Worm (Caenorhabditis elegans) whole organism, L4 larva: ENCODE measurements around the gene parg-1.

Experiments
- daf-12 ChIP-seq: fragments of 150-350 bp; optimal IDR thresholded peaks from 2 replicates; lab custom pipeline; 2014; ENCODE audit warnings: missing biosample characterization, missing genetic modification reagents, missing genetic modification characterization
- egl-27 ChIP-seq: sonication (generic microtip); optimal IDR thresholded peaks from 3 replicates; lab custom pipeline; 2017; ENCODE audit warnings: missing biosample characterization, missing genetic modification reagents, missing genetic modification characterization
- hif-1 ChIP-seq, 2 experiments: sonication (generic microtip); optimal IDR thresholded peaks; 2 replicates each; lab custom pipeline; 2016 to 2017; ENCODE audit warnings: missing compliant biosample characterization in 2 of 2, missing genetic modification characterization in 2 of 2, missing genetic modification reagents in 2 of 2, missing genotype in 2 of 2, mild to moderate bottlenecking in 1 of 2
- nhr-11 ChIP-seq: fragments of 150-350 bp; optimal IDR thresholded peaks from 2 replicates; lab custom pipeline; 2014; ENCODE audit warnings: missing biosample characterization, missing genetic modification characterization
- skn-1 ChIP-seq: fragments of 150-350 bp; optimal IDR thresholded peaks from 2 replicates; lab custom pipeline; 2014; ENCODE audit warnings: missing biosample characterization, missing genetic modification characterization
- unc-39 ChIP-seq: sonication (generic microtip); optimal IDR thresholded peaks from 2 replicates; lab custom pipeline; 2017; ENCODE audit warnings: missing biosample characterization, missing genetic modification characterization
- unc-62 ChIP-seq, 3 experiments: fragments of 150-350 bp in 1 of 3; sonication (generic microtip); optimal IDR thresholded peaks in 2 of 3; peaks in 1 of 3; 1 replicate in 1 of 3; 2 replicates in 2 of 3; lab custom pipeline; 2014 to 2017; ENCODE audit warnings: missing biosample characterization in 3 of 3, missing genetic modification characterization in 3 of 3, missing genetic modification reagents in 3 of 3, missing genotype in 1 of 3

DNA sequence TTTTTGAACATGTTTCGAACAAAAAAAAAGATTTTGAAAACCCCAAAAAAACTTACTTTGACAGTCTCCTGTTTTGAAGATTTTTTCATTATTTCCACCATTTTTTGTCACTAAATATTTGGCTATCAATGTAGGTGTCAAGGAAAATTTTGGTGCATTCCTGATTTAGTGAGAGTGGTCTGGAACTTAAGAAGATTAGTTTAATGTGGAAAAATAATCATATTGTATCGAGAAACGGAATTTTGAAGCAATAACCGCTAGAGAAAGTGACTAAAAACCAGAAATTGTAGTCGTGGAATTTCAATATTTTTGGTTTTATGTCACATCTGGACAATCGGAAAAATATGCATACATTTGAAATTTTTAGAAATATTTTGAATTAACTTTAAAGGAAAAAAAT, 15.8 kb downstream of the parg-1 start, which contains the start of the genes F20C5.11 and klp-11:
- TF ChIP-seq hif-1 (tag; optimal IDR thresholded peaks at IDR 0.05; lab: Kevin White, UChicago) (no peak), egl-27 (no peak), unc-39 (no peak), skn-1 (no peak), unc-62 (GFP tag; optimal IDR thresholded peaks at IDR 0.05 in 1 of 2; lab: Kevin White, UChicago) (no peak), unc-62 (tag; optimal IDR thresholded peaks at IDR 0.05; lab: Kevin White, UChicago) (no peak), daf-12 (tag; lab: Kevin White, UChicago) (no peak), nhr-11 (tag; lab: Kevin White, UChicago) (no peak)
